Worm (Caenorhabditis elegans) whole organism, L1 larva: ENCODE measurements around the gene F22F4.4.
A peak's percentile ranks its signal among the peaks of the same experiment; 100 is the strongest.

ENCODE experiments used
- F16B12.6 ChIP-seq: fragments of 150-350 bp; optimal IDR thresholded peaks from 2 replicates; lab custom pipeline; 2014; ENCODE audit warnings: missing biosample characterization, missing genetic modification characterization
- blmp-1 ChIP-seq: fragments of 150-350 bp; optimal IDR thresholded peaks from 2 replicates; lab custom pipeline; 2014; ENCODE audit warnings: missing biosample characterization, missing genetic modification characterization
- dsc-1 ChIP-seq: sonication (generic microtip); optimal IDR thresholded peaks from 2 replicates; lab custom pipeline; 2016; ENCODE audit warnings: mild to moderate bottlenecking, missing genetic modification characterization, missing compliant biosample characterization
- efl-1 ChIP-seq, 4 experiments: fragments of 150-350 bp; optimal IDR thresholded peaks in 3 of 4; peaks in 1 of 4; 1 replicate in 1 of 4; 2 replicates in 3 of 4; lab custom pipeline; 2014; ENCODE audit warnings: missing biosample characterization in 2 of 4, missing genetic modification characterization in 2 of 4, missing genetic modification reagents in 2 of 4
- efl-3 ChIP-seq: fragments of 200-800 bp; sonication (Bioruptor generic); optimal IDR thresholded peaks from 2 replicates; lab custom pipeline; 2018; ENCODE audit warnings: mild to moderate bottlenecking, missing genetic modification characterization, missing compliant biosample characterization
- egl-13 ChIP-seq: sonication (generic microtip); optimal IDR thresholded peaks from 2 replicates; lab custom pipeline; 2016; ENCODE audit warnings: missing genotype, missing genetic modification reagents, missing genetic modification characterization, missing compliant biosample characterization
- elt-2 ChIP-seq: sonication (generic microtip); optimal IDR thresholded peaks from 2 replicates; lab custom pipeline; 2016; ENCODE audit warnings: missing genetic modification characterization, mild to moderate bottlenecking, inconsistent platforms, missing compliant biosample characterization, missing genetic modification reagents
- ets-5 ChIP-seq: fragments of 200-800 bp; sonication (Bioruptor generic); IDR thresholded peaks from 2 replicates; pipeline ENCODE4 v1.3.6; 2022; ENCODE audit warnings: missing genetic modification characterization, missing compliant biosample characterization
- fkh-4 ChIP-seq: sonication (generic microtip); optimal IDR thresholded peaks from 2 replicates; lab custom pipeline; 2016; ENCODE audit warnings: missing compliant biosample characterization, missing genetic modification characterization, borderline replicate concordance
- grh-1 ChIP-seq: fragments of 200-800 bp; sonication (Bioruptor generic); IDR thresholded peaks from 2 replicates; pipeline ENCODE4 v1.3.6; 2022; ENCODE audit warnings: missing genetic modification reagents, missing genetic modification characterization, missing compliant biosample characterization
- hlh-4 ChIP-seq: sonication (generic microtip); optimal IDR thresholded peaks from 2 replicates; lab custom pipeline; 2016; ENCODE audit warnings: mild to moderate bottlenecking, missing genetic modification characterization, missing compliant biosample characterization
- hpl-2 ChIP-seq: fragments of 150-350 bp; optimal IDR thresholded peaks from 2 replicates; lab custom pipeline; 2014; ENCODE audit warnings: missing biosample characterization, missing genetic modification reagents, missing genetic modification characterization
- jun-1 ChIP-seq: fragments of 150-350 bp; optimal IDR thresholded peaks from 2 replicates; lab custom pipeline; 2014; ENCODE audit warnings: missing biosample characterization, missing genetic modification reagents, missing genetic modification characterization
- lin-14 ChIP-seq: fragments of 200-800 bp; sonication (Bioruptor generic); optimal IDR thresholded peaks from 2 replicates; lab custom pipeline; 2018; ENCODE audit warnings: mild to moderate bottlenecking, missing genetic modification characterization, moderate library complexity, missing compliant biosample characterization
- lin-15B ChIP-seq: fragments of 150-350 bp; sonication (generic microtip); optimal IDR thresholded peaks from 3 replicates; lab custom pipeline; 2014; ENCODE audit warnings: missing biosample characterization, missing genetic modification characterization
- lir-3 ChIP-seq: sonication (generic microtip); optimal IDR thresholded peaks from 2 replicates; lab custom pipeline; 2016; ENCODE audit warnings: mild to moderate bottlenecking, missing genetic modification characterization, moderate library complexity, missing compliant biosample characterization; ENCODE audit not compliant: poor library complexity
- nhr-12 ChIP-seq: sonication (generic microtip); optimal IDR thresholded peaks from 2 replicates; lab custom pipeline; 2017; ENCODE audit warnings: missing biosample characterization, missing genetic modification characterization
- nhr-71 ChIP-seq: sonication (generic microtip); optimal IDR thresholded peaks from 2 replicates; lab custom pipeline; 2016; ENCODE audit warnings: mild to moderate bottlenecking, missing genetic modification characterization, moderate library complexity, missing compliant biosample characterization
- nhr-76 ChIP-seq: sonication (generic microtip); optimal IDR thresholded peaks from 2 replicates; lab custom pipeline; 2017; ENCODE audit warnings: missing biosample characterization, missing genetic modification characterization
- nhr-77 ChIP-seq: fragments of 150-350 bp; optimal IDR thresholded peaks from 2 replicates; lab custom pipeline; 2014; ENCODE audit warnings: missing biosample characterization, missing genetic modification characterization
- nhr-85 ChIP-seq: sonication (generic microtip); peaks from one replicate; lab custom pipeline; 2016; ENCODE audit warnings: missing genetic modification characterization, inconsistent platforms, missing compliant biosample characterization
- rnt-1 ChIP-seq: sonication (generic microtip); optimal IDR thresholded peaks from 2 replicates; lab custom pipeline; 2016; ENCODE audit warnings: mild to moderate bottlenecking, missing genetic modification characterization, moderate library complexity, missing compliant biosample characterization
- snu-23 ChIP-seq: sonication (generic microtip); optimal IDR thresholded peaks from 2 replicates; lab custom pipeline; 2016; ENCODE audit warnings: missing genetic modification characterization, missing compliant biosample characterization
- unc-130 ChIP-seq: fragments of 150-350 bp; optimal IDR thresholded peaks from 2 replicates; lab custom pipeline; 2017; ENCODE audit warnings: missing biosample characterization, missing genetic modification characterization, inconsistent platforms
- unc-62 ChIP-seq: fragments of 150-350 bp; optimal IDR thresholded peaks from 2 replicates; lab custom pipeline; 2014; ENCODE audit warnings: missing biosample characterization, missing genetic modification reagents, missing genetic modification characterization
- unc-98 ChIP-seq: fragments of 200-800 bp; sonication (Bioruptor generic); IDR thresholded peaks from 2 replicates; pipeline ENCODE4 v1.3.6; 2022; ENCODE audit warnings: missing genetic modification characterization, missing compliant biosample characterization
- ztf-11 ChIP-seq, 2 experiments: sonication (generic microtip); optimal IDR thresholded peaks; 2 replicates each; lab custom pipeline; 2016 to 2017; ENCODE audit warnings: missing genetic modification characterization in 2 of 2, missing biosample characterization in 1 of 2, missing compliant biosample characterization in 1 of 2

F22F4.4 gene

ce11 chrX:6019886-6020469 lies 18.6 kb upstream of the F22F4.4 start, which contains the start of gene C09B8.4 (continued):
- TF ChIP-seq efl-3 (no peak), snu-23 (peak; percentile 75)

ce11 chrX:6015096-6015495 lies 13.8 kb upstream of the F22F4.4 start, which contains the start of gene C09B8.8:
Gene C09B8.8, plus strand, starts transcription at chrX:6015492.
- TF ChIP-seq nhr-85 (tag; lab: Kevin White, UChicago) = peak; percentile 59
- TF ChIP-seq lin-14 (GFP tag; lab: Kevin White, UChicago) = peak; percentile 46
- peak; percentile 12 for TF ChIP-seq blmp-1 (tag; lab: Kevin White, UChicago)
- no peak for TF ChIP-seq fkh-4 (tag; lab: Kevin White, UChicago)

- TF ChIP-seq ets-5 (GFP tag; lab: Robert Waterston, UW) = no peak
- TF ChIP-seq, all 84 proteins: peak for 0
Observed at ce11 chrX:6010573-6010972, 9.2 kb upstream of the F22F4.4 start, which contains the start of gene C09B8.3. Gene C09B8.3, minus strand, starts transcription at chrX:6010673.

- no peak for TF ChIP-seq elt-2 (tag; lab: Kevin White, UChicago)
- peak; percentile 98 for TF ChIP-seq blmp-1 (tag; lab: Kevin White, UChicago)
Observed at ce11 chrX:6004315-6004714, 3.0 kb upstream of the F22F4.4 start.

ce11 chrX:6003853-6004252 lies 2.5 kb upstream of the F22F4.4 start, which contains the start of gene sups-1:
Gene sups-1, plus strand, starts transcription at chrX:6004153.
- TF ChIP-seq ztf-11 (tag; optimal IDR thresholded peaks at IDR 0.05; lab: Kevin White, UChicago) (no peak), dsc-1 (no peak), efl-1 (optimal IDR thresholded peaks at IDR 0.05; lab: Kevin White, UChicago) (no peak), efl-1 (GFP tag; optimal IDR thresholded peaks at IDR 0.05 in 1 of 2; lab: Kevin White, UChicago) (peak in 1 of 2 experiments; percentile 42), jun-1 (tag; lab: Kevin White, UChicago) (no peak), grh-1 (GFP tag; lab: Robert Waterston, UW) (no peak)

- no peak for TF ChIP-seq hpl-2
- no peak for TF ChIP-seq nhr-71 (tag; lab: Kevin White, UChicago)
- no peak for TF ChIP-seq F16B12.6 (tag; lab: Kevin White, UChicago)
- TF ChIP-seq unc-130 (tag; lab: Kevin White, UChicago) = no peak
- TF ChIP-seq grh-1 (GFP tag; lab: Robert Waterston, UW) = no peak
- no peak for TF ChIP-seq nhr-12
- no peak for TF ChIP-seq nhr-76 (tag; lab: Kevin White, UChicago)
- no peak for TF ChIP-seq rnt-1 (tag; lab: Kevin White, UChicago)
- TF ChIP-seq unc-98 (GFP tag; lab: Robert Waterston, UW) = no peak
- TF ChIP-seq egl-13 = no peak
- no peak for TF ChIP-seq lin-15B (tag; lab: Kevin White, UChicago)
Observed at ce11 chrX:6002479-6002878, 1.1 kb upstream of the F22F4.4 start.

ce11 chrX:5999103-5999554 lies 2.2 kb downstream of the F22F4.4 start, which contains the start of gene F22F4.9:
Gene F22F4.9, minus strand, starts transcription at chrX:5999504.
- TF ChIP-seq unc-62 (GFP tag; lab: Kevin White, UChicago) = no peak
- no peak for TF ChIP-seq hlh-4 (tag; lab: Kevin White, UChicago)
- TF ChIP-seq nhr-77 (tag; lab: Kevin White, UChicago) = no peak
- TF ChIP-seq lin-15B (tag; lab: Kevin White, UChicago) = no peak
- TF ChIP-seq lir-3 = no peak
